Worm (Caenorhabditis elegans): ENCODE data around the gene B0285.6.
A peak's percentile ranks its signal among the peaks of the same experiment; 100 is the strongest.

Gene B0285.6

DNA sequence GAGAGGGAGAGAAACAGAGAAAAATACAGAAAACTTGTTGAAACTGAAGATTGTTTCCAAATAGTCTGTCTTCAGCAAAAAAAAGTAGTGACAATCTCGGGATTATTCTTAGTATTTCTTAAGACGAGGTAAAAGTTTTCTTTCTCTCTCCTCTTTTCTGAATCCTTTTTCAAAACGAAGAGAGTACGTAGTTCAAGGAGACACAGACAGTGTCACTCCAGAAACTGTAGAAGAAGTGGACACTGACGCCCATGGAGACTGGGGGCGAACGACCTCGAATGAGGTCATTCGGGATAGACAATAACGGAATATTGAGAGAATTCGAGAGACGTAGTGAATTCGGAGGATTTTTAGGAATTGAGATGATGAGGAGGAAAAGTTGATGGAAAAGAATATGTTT, 18.9 kb upstream of the B0285.6 start, which contains the start of gene gly-6:
gly-6 (minus strand) TSS at position 245 of the 400 bp plus-strand sequence.
- TF ChIP-seq egl-18 (GFP tag; IDR thresholded peaks at IDR 0.05) = no peak
- TF ChIP-seq ZK185.1 (tag; optimal IDR thresholded peaks at IDR 0.05; ENCODE audit: poor library complexity, severe bottlenecking) = no peak
- no peak for TF ChIP-seq ccch-3 (GFP tag; optimal IDR thresholded peaks at IDR 0.05)
- no peak for TF ChIP-seq rpc-1 (optimal IDR thresholded peaks at IDR 0.05)
- TF ChIP-seq rpc-1 (tag; optimal IDR thresholded peaks at IDR 0.05) = no peak
- TF ChIP-seq attf-3 (GFP tag; conservative IDR thresholded peaks at IDR 0.05) = no peak
- no peak for TF ChIP-seq die-1 (tag; optimal IDR thresholded peaks at IDR 0.05)
- TF ChIP-seq lsy-27 (tag; optimal IDR thresholded peaks at IDR 0.05; ENCODE audit: borderline replicate concordance, insufficient read depth) = no peak

DNA sequence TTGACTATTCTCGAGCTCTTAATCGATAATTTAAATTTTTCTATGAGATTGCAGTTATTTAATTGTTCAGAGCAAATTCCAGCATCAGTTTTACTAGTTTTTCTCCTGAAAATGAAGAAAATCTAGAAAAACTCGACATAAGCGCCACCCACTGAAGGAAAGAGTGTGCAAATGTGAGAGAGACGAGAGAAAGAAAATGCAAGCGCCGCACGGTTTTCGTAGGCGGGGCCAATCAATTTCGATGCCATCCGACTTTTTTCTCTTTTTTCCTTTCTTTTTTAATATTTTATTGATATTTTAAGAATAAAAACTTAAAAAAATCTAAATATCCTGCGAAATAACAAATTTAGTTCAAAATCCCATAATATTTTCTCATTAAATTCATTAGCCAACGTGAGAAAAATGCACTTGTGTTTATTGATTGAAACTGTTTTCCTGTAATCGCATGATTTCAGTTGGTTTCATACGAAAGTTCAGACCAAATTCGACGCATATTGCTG, 17.3 kb upstream of the B0285.6 start, which contains the start of gene cdk-12:
cdk-12 (plus strand) TSS at position 450 of the 500 bp plus-strand sequence.
- peak; percentile 93 for TF ChIP-seq hmg-1.2 (GFP tag; IDR thresholded peaks at IDR 0.05)
- TF ChIP-seq Y95B8A.8 (GFP tag; IDR thresholded peaks at IDR 0.05) = no peak
- no peak for TF ChIP-seq F57A8.1 (GFP tag; optimal IDR thresholded peaks at IDR 0.05)
- peak; percentile 60 for TF ChIP-seq snpc-1.3 (tag; optimal IDR thresholded peaks at IDR 0.05; ENCODE audit: insufficient read depth)
- TF ChIP-seq nhr-90 (tag; optimal IDR thresholded peaks at IDR 0.05) = no peak
- TF ChIP-seq dox-1 (GFP tag; IDR thresholded peaks at IDR 0.05) = peak; percentile 37; the same call in 1 of the 2 replicates
- TF ChIP-seq nhr-80 (tag; optimal IDR thresholded peaks at IDR 0.05) = peak; percentile 7
- TF ChIP-seq unc-130 (GFP tag; optimal IDR thresholded peaks at IDR 0.05) = no peak

DNA sequence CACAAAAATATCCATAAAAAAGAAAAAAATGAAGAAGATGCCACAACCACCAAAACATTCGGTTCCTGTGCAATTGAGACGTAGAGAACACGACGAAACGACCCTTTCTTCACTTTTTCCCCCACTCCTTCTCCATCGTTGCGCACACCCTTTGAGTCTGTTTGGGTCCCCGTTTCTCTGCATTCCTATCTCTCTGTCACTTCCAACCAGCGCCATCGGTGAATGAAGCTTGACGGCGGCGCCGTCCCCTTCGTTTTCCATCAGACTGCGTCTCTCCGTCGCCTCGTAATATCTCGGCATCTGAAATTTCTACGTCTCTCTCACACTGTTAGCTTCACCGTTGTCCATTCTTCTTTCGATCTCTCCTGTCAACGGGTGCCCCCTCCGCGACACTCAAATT, 14.3 kb upstream of the B0285.6 start:
- peak; percentile 59; the same call in 1 of the 2 replicates for TF ChIP-seq hmg-1.2 (GFP tag; IDR thresholded peaks at IDR 0.05)
- no peak for TF ChIP-seq lin-54 (GFP tag; optimal IDR thresholded peaks at IDR 0.05)
- TF ChIP-seq hrde-1 (tag; optimal IDR thresholded peaks at IDR 0.05; ENCODE audit: borderline replicate concordance) = no peak
- no peak for TF ChIP-seq Y53G8AR.9 (GFP tag; conservative IDR thresholded peaks at IDR 0.05)
- peak; percentile 26 for TF ChIP-seq lin-40 (tag; optimal IDR thresholded peaks at IDR 0.05)
- TF ChIP-seq zfh-2 (GFP tag; conservative IDR thresholded peaks at IDR 0.05) = peak; percentile 87
- peak in 1 of 3 experiments; percentile 28 for TF ChIP-seq lin-35 (GFP tag; optimal IDR thresholded peaks at IDR 0.05)
- no peak for TF ChIP-seq ztf-6 (GFP tag; IDR thresholded peaks at IDR 0.05)
- no peak for TF ChIP-seq nhr-80 (tag; optimal IDR thresholded peaks at IDR 0.05)
- no peak for TF ChIP-seq rcor-1 (GFP tag; IDR thresholded peaks at IDR 0.05)
- TF ChIP-seq cebp-1 (GFP tag; IDR thresholded peaks at IDR 0.05) = no peak
- TF ChIP-seq cebp-1 (tag; optimal IDR thresholded peaks at IDR 0.05) = peak; percentile 34
- TF ChIP-seq ceh-91 (GFP tag; IDR thresholded peaks at IDR 0.05) = no peak
- TF ChIP-seq F57C9.4 (tag; optimal IDR thresholded peaks at IDR 0.05) = no peak

DNA sequence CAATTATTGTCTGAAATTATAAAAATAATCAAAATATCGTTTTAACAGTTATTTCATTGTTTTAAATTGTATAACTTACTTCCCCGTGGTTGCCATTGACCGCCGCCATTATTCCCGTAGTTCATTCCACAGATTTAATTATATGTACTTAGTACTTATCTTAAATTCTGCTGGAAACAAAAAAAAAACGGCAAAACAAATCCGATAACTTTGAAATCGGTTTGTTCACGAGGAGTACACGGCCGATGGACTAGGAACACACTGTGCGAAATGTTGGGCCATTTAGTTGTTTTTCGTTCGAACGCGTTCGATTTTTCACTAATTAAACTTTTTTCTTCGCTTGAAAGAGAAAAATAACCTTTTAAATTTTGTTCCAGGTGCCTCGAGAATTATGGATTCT, 6.8 kb upstream of the B0285.6 start, which contains the start of the genes B0285.3 and lcmt-1:
B0285.3 (minus strand) TSS at position 267 of the 400 bp plus-strand sequence.
lcmt-1 (plus strand) TSS at position 377 of the 400 bp plus-strand sequence.
- TF ChIP-seq F33H1.4 (GFP tag; IDR thresholded peaks at IDR 0.05) = 0 out of 2 replicates have a peak, but pooled peaks have one; percentile 39
- no peak for TF ChIP-seq Y79H2A.3 (GFP tag; conservative IDR thresholded peaks at IDR 0.05)
- no peak for TF ChIP-seq C06A6.2 (GFP tag; conservative IDR thresholded peaks at IDR 0.05)
- TF ChIP-seq egl-44 (GFP tag; IDR thresholded peaks at IDR 0.05) = no peak
- no peak for TF ChIP-seq ama-1 (optimal IDR thresholded peaks at IDR 0.05)
- TF ChIP-seq ama-1 (GFP tag; optimal IDR thresholded peaks at IDR 0.05) = no peak
- no peak for TF ChIP-seq ztf-26 (tag; optimal IDR thresholded peaks at IDR 0.05)
- TF ChIP-seq madf-6 (GFP tag; IDR thresholded peaks at IDR 0.05) = peak; percentile 20; the same call in 1 of the 2 replicates
- TF ChIP-seq pha-4 (tag; optimal IDR thresholded peaks at IDR 0.05) = no peak
- no peak for TF ChIP-seq egl-18 (GFP tag; IDR thresholded peaks at IDR 0.05)
- TF ChIP-seq Y53G8AR.9 (GFP tag; conservative IDR thresholded peaks at IDR 0.05) = no peak
- no peak for TF ChIP-seq ztf-28 (GFP tag; IDR thresholded peaks at IDR 0.05)
- TF ChIP-seq chd-7 (tag; optimal IDR thresholded peaks at IDR 0.05) = no peak
- TF ChIP-seq unc-130 (GFP tag; optimal IDR thresholded peaks at IDR 0.05) = peak; percentile 21
- TF ChIP-seq ZK185.1 (tag; optimal IDR thresholded peaks at IDR 0.05; ENCODE audit: poor library complexity, severe bottlenecking) = peak; percentile 82
